Fruit fly (Drosophila melanogaster) whole organism, embryonic: Measurements from ENCODE around the gene Ubqn.
A peak's percentile ranks its signal among the peaks of the same experiment; 100 is the strongest.

Experiments
- Aef1 ChIP-seq: fragments of 200-800 bp; sonication (Bioruptor generic); IDR thresholded peaks from 3 replicates; pipeline ENCODE4 v1.3.6; 2022; ENCODE audit warnings: missing biosample characterization, missing genetic modification characterization
- Asciz ChIP-seq: fragments of 200-800 bp; sonication (Bioruptor generic); optimal IDR thresholded peaks from 2 replicates; lab custom pipeline; 2017; ENCODE audit warnings: missing biosample characterization, mild to moderate bottlenecking, missing genetic modification characterization, missing genetic modification reagents
- Atf3 ChIP-seq: fragments of 200-800 bp; sonication (Bioruptor generic); optimal IDR thresholded peaks from 3 replicates; lab custom pipeline; 2016; ENCODE audit warnings: missing biosample characterization, missing genetic modification characterization
- Atf6 ChIP-seq: fragments of 200-800 bp; sonication (Bioruptor generic); IDR thresholded peaks from 2 replicates; pipeline ENCODE4 v1.3.6; 2022; ENCODE audit warnings: missing biosample characterization, missing genetic modification characterization
- B-H2 ChIP-seq: fragments of 200-800 bp; sonication (Bioruptor generic); optimal IDR thresholded peaks from 2 replicates; lab custom pipeline; 2018; ENCODE audit warnings: missing biosample characterization, mild to moderate bottlenecking, missing genetic modification characterization
- CG14014 ChIP-seq: fragments of 200-800 bp; sonication (Bioruptor generic); IDR thresholded peaks from 2 replicates; pipeline ENCODE4 v1.3.6; 2022; ENCODE audit warnings: missing biosample characterization, missing genetic modification characterization
- CG16813 ChIP-seq: fragments of 200-800 bp; sonication (Bioruptor generic); IDR thresholded peaks from 3 replicates; pipeline ENCODE4 v1.3.6; 2022; ENCODE audit warnings: missing biosample characterization, missing genetic modification characterization; ENCODE audit not compliant: partially characterized antibody
- CG16863 ChIP-seq: fragments of 200-800 bp; sonication (Bioruptor generic); optimal IDR thresholded peaks from 3 replicates; lab custom pipeline; 2016; ENCODE audit warnings: missing biosample characterization, missing genetic modification characterization
- CG18011 ChIP-seq: fragments of 200-800 bp; sonication (Bioruptor generic); optimal IDR thresholded peaks from 2 replicates; lab custom pipeline; 2017; ENCODE audit warnings: missing biosample characterization, missing genetic modification characterization, mild to moderate bottlenecking, moderate library complexity, missing genotype
- CG18476 ChIP-seq: fragments of 200-800 bp; sonication (Bioruptor generic); optimal IDR thresholded peaks from 2 replicates; lab custom pipeline; 2016; ENCODE audit warnings: missing biosample characterization, mild to moderate bottlenecking, missing genetic modification characterization
- CG3065 ChIP-seq: fragments of 200-800 bp; sonication (Bioruptor generic); optimal IDR thresholded peaks from 2 replicates; lab custom pipeline; 2016; ENCODE audit warnings: missing biosample characterization, missing genetic modification characterization
- CG34422 ChIP-seq: fragments of 200-800 bp; sonication (Bioruptor generic); IDR thresholded peaks from 3 replicates; pipeline ENCODE4 v1.3.6; 2022; ENCODE audit warnings: missing biosample characterization, missing genetic modification characterization
- CG6254 ChIP-seq: fragments of 200-800 bp; sonication (Bioruptor generic); optimal IDR thresholded peaks from 3 replicates; lab custom pipeline; 2017; ENCODE audit warnings: mild to moderate bottlenecking, missing biosample characterization, missing genetic modification reagents, missing genetic modification characterization
- CG6765 ChIP-seq: fragments of 200-800 bp; sonication (Bioruptor generic); optimal IDR thresholded peaks from 3 replicates; lab custom pipeline; 2017; ENCODE audit warnings: missing biosample characterization, mild to moderate bottlenecking, missing genetic modification characterization
- CG6791 ChIP-seq: fragments of 200-800 bp; sonication (Bioruptor generic); IDR thresholded peaks from 3 replicates; pipeline ENCODE4 v1.3.6; 2022; ENCODE audit warnings: missing biosample characterization, missing genetic modification characterization; ENCODE audit not compliant: partially characterized antibody
- CG7357 ChIP-seq: fragments of 200-800 bp; sonication (Bioruptor generic); IDR thresholded peaks from 3 replicates; pipeline ENCODE4 v1.3.6; 2022; ENCODE audit warnings: missing biosample characterization, missing genetic modification characterization
- CG7987 ChIP-seq: fragments of 200-800 bp; sonication (Bioruptor generic); optimal IDR thresholded peaks from 2 replicates; lab custom pipeline; 2018; ENCODE audit warnings: missing biosample characterization, mild to moderate bottlenecking, missing genetic modification characterization, moderate library complexity
- CG8944 ChIP-seq: fragments of 200-800 bp; sonication (Bioruptor generic); optimal IDR thresholded peaks from 3 replicates; lab custom pipeline; 2016; ENCODE audit warnings: missing biosample characterization, missing genetic modification characterization
- CHES-1-like ChIP-seq: fragments of 200-800 bp; sonication (Bioruptor generic); optimal IDR thresholded peaks from 2 replicates; lab custom pipeline; 2016; ENCODE audit warnings: missing biosample characterization, missing genetic modification characterization
- D ChIP-seq, 2 experiments: fragments of 200-800 bp in 1 of 2; fragments of >200 bp in 1 of 2; sonication (Bioruptor generic) in 1 of 2; optimal IDR thresholded peaks; 2 replicates in 1 of 2; 3 replicates in 1 of 2; lab custom pipeline; 2017; ENCODE audit warnings: mild to moderate bottlenecking in 1 of 2, missing biosample characterization in 1 of 2, missing genetic modification characterization in 1 of 2, missing genetic modification reagents in 1 of 2
- Dref ChIP-seq: fragments of 200-800 bp; sonication (Bioruptor generic); IDR thresholded peaks from 2 replicates; pipeline ENCODE4 v1.3.6; 2022; ENCODE audit warnings: missing biosample characterization, missing genetic modification characterization
- Drgx ChIP-seq: fragments of 200-800 bp; sonication (Bioruptor generic); IDR thresholded peaks from 2 replicates; pipeline ENCODE4 v1.3.6; 2022; ENCODE audit warnings: missing biosample characterization, missing genetic modification characterization
- H2.0 ChIP-seq: fragments of 200-800 bp; sonication (Bioruptor generic); IDR thresholded peaks from 2 replicates; pipeline ENCODE4 v1.3.6; 2022; ENCODE audit warnings: missing biosample characterization, missing genetic modification characterization
- HLH3B ChIP-seq: fragments of 200-800 bp; sonication (Bioruptor generic); IDR thresholded peaks from 2 replicates; pipeline ENCODE4 v1.3.6; 2022; ENCODE audit warnings: missing biosample characterization, missing genetic modification characterization
- Hmr ChIP-seq: fragments of 200-800 bp; sonication (Bioruptor generic); optimal IDR thresholded peaks from 3 replicates; lab custom pipeline; 2017; ENCODE audit warnings: mild to moderate bottlenecking, missing biosample characterization, missing genetic modification reagents, missing genetic modification characterization
- NFAT ChIP-seq: fragments of 200-800 bp; sonication (Bioruptor generic); IDR thresholded peaks from 2 replicates; pipeline ENCODE4 v1.3.6; 2022; ENCODE audit warnings: missing biosample characterization, missing genetic modification characterization
- Neu2 ChIP-seq: fragments of 200-800 bp; sonication (Bioruptor generic); optimal IDR thresholded peaks from 3 replicates; lab custom pipeline; 2016; ENCODE audit warnings: missing biosample characterization, missing genetic modification characterization, borderline replicate concordance
- Nf-YA ChIP-seq: fragments of 200-800 bp; sonication (Bioruptor generic); IDR thresholded peaks from 2 replicates; pipeline ENCODE4 v1.3.6; 2022; ENCODE audit warnings: missing biosample characterization, missing genetic modification characterization
- Nf-YB ChIP-seq: fragments of 200-800 bp; sonication (Bioruptor generic); optimal IDR thresholded peaks from 3 replicates; lab custom pipeline; 2019; ENCODE audit warnings: missing biosample characterization, mild to moderate bottlenecking, missing genetic modification characterization, moderate library complexity
- Opbp ChIP-seq: fragments of 200-800 bp; sonication (Bioruptor generic); IDR thresholded peaks from 3 replicates; pipeline ENCODE4 v1.3.6; 2022; ENCODE audit warnings: missing biosample characterization, missing genetic modification characterization; ENCODE audit not compliant: partially characterized antibody
- PHDP ChIP-seq: fragments of 200-800 bp; sonication (Bioruptor generic); optimal IDR thresholded peaks from 3 replicates; lab custom pipeline; 2018; ENCODE audit warnings: missing biosample characterization, mild to moderate bottlenecking, missing genetic modification characterization, moderate library complexity
- Spps ChIP-seq: fragments of 200-800 bp; sonication (Bioruptor generic); optimal IDR thresholded peaks from 2 replicates; lab custom pipeline; 2018; ENCODE audit warnings: missing biosample characterization, mild to moderate bottlenecking, missing genetic modification characterization
- Sry-δ ChIP-seq: fragments of 200-800 bp; sonication (Bioruptor generic); optimal IDR thresholded peaks from 2 replicates; lab custom pipeline; 2016; ENCODE audit warnings: missing biosample characterization, missing genetic modification characterization
- Taf1 ChIP-seq: fragments of 200-800 bp; sonication (Bioruptor generic); IDR thresholded peaks from 2 replicates; pipeline ENCODE4 v1.3.6; 2022; ENCODE audit warnings: missing biosample characterization, missing genetic modification characterization
- ash1 ChIP-seq: fragments of 200-800 bp; sonication (Bioruptor generic); optimal IDR thresholded peaks from 2 replicates; lab custom pipeline; 2018; ENCODE audit warnings: missing biosample characterization, mild to moderate bottlenecking, missing genetic modification characterization
- bigmax ChIP-seq: fragments of 200-800 bp; sonication (Bioruptor generic); optimal IDR thresholded peaks from 2 replicates; lab custom pipeline; 2018; ENCODE audit warnings: missing biosample characterization, mild to moderate bottlenecking, missing genetic modification characterization
- chm ChIP-seq: fragments of 200-800 bp; sonication (Bioruptor generic); IDR thresholded peaks from 2 replicates; pipeline ENCODE4 v1.3.6; 2022; ENCODE audit warnings: missing biosample characterization, missing genetic modification characterization
- croc ChIP-seq: fragments of 200-800 bp; sonication (Bioruptor generic); conservative IDR thresholded peaks from 3 replicates; pipeline ENCODE4 v1.3.6; 2022; ENCODE audit warnings: missing biosample characterization, missing genetic modification characterization
- crp ChIP-seq, 2 experiments: fragments of 200-800 bp; sonication (Bioruptor generic); optimal IDR thresholded peaks; 2 replicates in 1 of 2; 3 replicates in 1 of 2; lab custom pipeline; 2017; ENCODE audit warnings: missing biosample characterization in 2 of 2, missing genetic modification characterization in 2 of 2, mild to moderate bottlenecking in 1 of 2, moderate library complexity in 1 of 2
- ems ChIP-seq: fragments of 200-800 bp; sonication (Bioruptor generic); optimal IDR thresholded peaks from 3 replicates; lab custom pipeline; 2016; ENCODE audit warnings: missing biosample characterization, missing genetic modification characterization
- fd96Cb ChIP-seq: fragments of 200-800 bp; sonication (Bioruptor generic); optimal IDR thresholded peaks from 2 replicates; lab custom pipeline; 2018; ENCODE audit warnings: missing biosample characterization, mild to moderate bottlenecking, missing genetic modification characterization, moderate library complexity
- fu2 ChIP-seq: fragments of 200-800 bp; sonication (Bioruptor generic); optimal IDR thresholded peaks from 2 replicates; lab custom pipeline; 2016; ENCODE audit warnings: missing biosample characterization, missing genetic modification characterization
- gcm ChIP-seq: fragments of 200-800 bp; sonication (Bioruptor generic); optimal IDR thresholded peaks from 2 replicates; lab custom pipeline; 2019; ENCODE audit warnings: missing biosample characterization, mild to moderate bottlenecking, missing genetic modification characterization, moderate library complexity
- gem ChIP-seq: fragments of 200-800 bp; sonication (Bioruptor generic); optimal IDR thresholded peaks from 2 replicates; lab custom pipeline; 2019; ENCODE audit warnings: missing biosample characterization, mild to moderate bottlenecking, missing genetic modification characterization, moderate library complexity
- hbn ChIP-seq: fragments of 200-800 bp; sonication (Bioruptor generic); IDR thresholded peaks from 2 replicates; pipeline ENCODE4 v1.3.6; 2022; ENCODE audit warnings: missing biosample characterization, missing genetic modification characterization; ENCODE audit not compliant: partially characterized antibody
- kah ChIP-seq: fragments of 200-800 bp; sonication (Bioruptor generic); optimal IDR thresholded peaks from 2 replicates; lab custom pipeline; 2018; ENCODE audit warnings: missing biosample characterization, mild to moderate bottlenecking, missing genetic modification characterization
- lbe ChIP-seq: fragments of 200-800 bp; sonication (Bioruptor generic); optimal IDR thresholded peaks from 2 replicates; lab custom pipeline; 2016; ENCODE audit warnings: missing biosample characterization, mild to moderate bottlenecking, missing genetic modification characterization
- salm ChIP-seq: fragments of 200-800 bp; sonication (Bioruptor generic); optimal IDR thresholded peaks from 2 replicates; lab custom pipeline; 2018; ENCODE audit warnings: missing biosample characterization, mild to moderate bottlenecking, missing genetic modification characterization
- sd ChIP-seq: fragments of 200-800 bp; sonication (Bioruptor generic); optimal IDR thresholded peaks from 3 replicates; lab custom pipeline; 2018; ENCODE audit warnings: missing biosample characterization, mild to moderate bottlenecking, missing genetic modification characterization, moderate library complexity
- unpg ChIP-seq: fragments of 200-800 bp; sonication (Bioruptor generic); optimal IDR thresholded peaks from 3 replicates; lab custom pipeline; 2018; ENCODE audit warnings: missing biosample characterization, mild to moderate bottlenecking, missing genetic modification characterization, moderate library complexity

Ubqn gene

DNA sequence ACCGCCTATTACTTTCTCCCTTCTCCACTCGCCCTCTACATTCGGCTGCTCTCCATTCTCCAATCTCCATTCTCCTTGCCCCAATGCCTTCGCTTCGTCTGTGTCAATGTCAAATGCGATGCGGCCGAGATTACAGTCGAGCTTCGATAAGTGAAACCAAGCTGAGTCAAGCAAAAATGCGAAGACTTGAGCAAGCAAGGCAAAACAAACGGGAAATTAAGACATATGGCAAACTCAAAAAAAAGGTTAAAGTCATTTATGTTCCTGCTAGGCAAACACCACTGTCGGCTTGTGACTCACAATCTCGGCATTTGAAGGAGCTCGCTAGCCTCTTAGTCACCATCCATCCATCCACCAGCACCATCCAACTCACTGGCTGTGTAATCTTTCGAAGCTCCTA lies 15.2 kb upstream of the Ubqn start (continued):
- TF ChIP-seq D (optimal IDR thresholded peaks at IDR 0.05; lab: Kevin White, UChicago), result no peak
- TF ChIP-seq D (GFP tag; optimal IDR thresholded peaks at IDR 0.05; lab: Kevin White, UChicago), result peak; percentile 90
- peak; percentile 91 for TF ChIP-seq CG6254
- TF ChIP-seq kah (GFP tag; lab: Kevin White, UChicago), result peak; percentile 78
- peak; percentile 96 for TF ChIP-seq Hmr (GFP tag; lab: Kevin White, UChicago)
- peak; percentile 97 for TF ChIP-seq ems (GFP tag; lab: Kevin White, UChicago)
- TF ChIP-seq fd96Cb (tag; lab: Kevin White, UChicago), result peak; percentile 93
- TF ChIP-seq PHDP, result peak; percentile 95
- peak; percentile 93 for TF ChIP-seq CG34422 (GFP tag; lab: Robert Waterston, UW)
- peak; percentile 39 for TF ChIP-seq Dref (GFP tag; lab: Robert Waterston, UW)
- TF ChIP-seq hbn, result no peak
- TF ChIP-seq CG8944 (GFP tag; lab: Kevin White, UChicago), result peak; percentile 98
- peak; percentile 93 for TF ChIP-seq NFAT (GFP tag; lab: Robert Waterston, UW)
- TF ChIP-seq CG7357 (GFP tag; lab: Robert Waterston, UW), result peak; percentile 87
- peak; percentile 98 for TF ChIP-seq CG16863 (GFP tag; lab: Kevin White, UChicago)
- peak; percentile 93 for TF ChIP-seq Aef1 (GFP tag; lab: Robert Waterston, UW)
- no peak for TF ChIP-seq CG16813 (GFP tag; lab: Robert Waterston, UW)
- TF ChIP-seq chm (GFP tag; lab: Robert Waterston, UW), result peak; percentile 98
- TF ChIP-seq Neu2 (GFP tag; lab: Kevin White, UChicago), result peak; percentile 77
- TF ChIP-seq sd, result peak; percentile 99
- peak; percentile 96 for TF ChIP-seq fu2 (GFP tag; lab: Kevin White, UChicago)
- no peak for TF ChIP-seq CG6791
- TF ChIP-seq crp (GFP tag; optimal IDR thresholded peaks at IDR 0.05; lab: Kevin White, UChicago), result peak in 1 of 2 experiments; percentile 64
- peak; percentile 97 for TF ChIP-seq Atf3 (GFP tag; lab: Kevin White, UChicago)
- peak; percentile 96 for TF ChIP-seq Drgx (GFP tag; lab: Robert Waterston, UW)
- peak; percentile 97 for TF ChIP-seq H2.0 (GFP tag; lab: Robert Waterston, UW)
- TF ChIP-seq Nf-YA (GFP tag; lab: Robert Waterston, UW), result peak; percentile 85
- peak; percentile 36 for TF ChIP-seq bigmax (GFP tag; lab: Kevin White, UChicago)
- TF ChIP-seq CG6765 (GFP tag; lab: Kevin White, UChicago), result peak; percentile 78
- peak; percentile 94 for TF ChIP-seq salm
- peak; percentile 94 for TF ChIP-seq Atf6
- peak; percentile 42 for TF ChIP-seq ash1 (GFP tag; lab: Kevin White, UChicago)
- peak; percentile 91 for TF ChIP-seq croc (GFP tag; lab: Robert Waterston, UW)
- peak; percentile 84 for TF ChIP-seq Nf-YB
- TF ChIP-seq gem (tag; lab: Kevin White, UChicago), result peak; percentile 97
- peak; percentile 89 for TF ChIP-seq CG18476 (GFP tag; lab: Kevin White, UChicago)
- peak; percentile 91 for TF ChIP-seq HLH3B (GFP tag; lab: Robert Waterston, UW)
- TF ChIP-seq lbe, result peak; percentile 98
- TF ChIP-seq unpg, result peak; percentile 97
- peak; percentile 98 for TF ChIP-seq CHES-1-like (GFP tag; lab: Kevin White, UChicago)
- TF ChIP-seq CG3065 (GFP tag; lab: Kevin White, UChicago), result peak; percentile 93
- peak; percentile 68 for TF ChIP-seq Sry-δ (GFP tag; lab: Kevin White, UChicago)
- peak; percentile 77 for TF ChIP-seq Asciz
- TF ChIP-seq CG14014 (GFP tag; lab: Robert Waterston, UW), result peak; percentile 96
- TF ChIP-seq Taf1 (GFP tag; lab: Robert Waterston, UW), result peak; percentile 87
- TF ChIP-seq CG18011, result peak; percentile 79
- TF ChIP-seq B-H2 (GFP tag; lab: Kevin White, UChicago), result peak; percentile 90
- TF ChIP-seq Opbp, result no peak
- TF ChIP-seq CG7987 (GFP tag; lab: Kevin White, UChicago), result peak; percentile 86
- peak; percentile 96 for TF ChIP-seq gcm (GFP tag; lab: Kevin White, UChicago)
- TF ChIP-seq Spps (tag; lab: Kevin White, UChicago), result peak; percentile 94
